Fruit fly (Drosophila melanogaster): ENCODE measurements around the gene CG9098.

Gene CG9098

dm6 chr2L:6047528-6048160 lies 35.5 kb upstream of the CG9098 start, which contains the start of gene IPIP (continued):
- TF ChIP-seq CG15479 (GFP tag; optimal IDR thresholded peaks at IDR 0.05): no peak
- TF ChIP-seq Elba2 (GFP tag; optimal IDR thresholded peaks at IDR 0.05): no peak
- TF ChIP-seq odd (GFP tag; optimal IDR thresholded peaks at IDR 0.05): peak; percentile 6
- TF ChIP-seq ERR (GFP tag; optimal IDR thresholded peaks at IDR 0.05): no peak
- no peak for TF ChIP-seq Lhr (GFP tag; optimal IDR thresholded peaks at IDR 0.05)
- no peak for TF ChIP-seq CG7745 (tag; optimal IDR thresholded peaks at IDR 0.05)
- TF ChIP-seq Taf1 (GFP tag; IDR thresholded peaks at IDR 0.05): no peak
- TF ChIP-seq pho (GFP tag; optimal IDR thresholded peaks at IDR 0.05): no peak
- TF ChIP-seq CG14965 (GFP tag; optimal IDR thresholded peaks at IDR 0.05; ENCODE audit: borderline replicate concordance): no peak
- no peak for TF ChIP-seq tin (GFP tag; optimal IDR thresholded peaks at IDR 0.05)
- no peak for TF ChIP-seq lov (optimal IDR thresholded peaks at IDR 0.05)
- peak; percentile 60; the same call in 1 of the 3 replicates for TF ChIP-seq lov (GFP tag; IDR thresholded peaks at IDR 0.05)
- TF ChIP-seq eyg (GFP tag; optimal IDR thresholded peaks at IDR 0.05): no peak
- no peak for TF ChIP-seq CG12236 (GFP tag; optimal IDR thresholded peaks at IDR 0.05)
- no peak for TF ChIP-seq CG18476 (GFP tag; optimal IDR thresholded peaks at IDR 0.05)
- peak; percentile 87 for TF ChIP-seq CG16813 (GFP tag; IDR thresholded peaks at IDR 0.05; ENCODE audit: partially characterized antibody)
- peak; percentile 9 for TF ChIP-seq zfh2 (GFP tag; optimal IDR thresholded peaks at IDR 0.05)
- no peak for TF ChIP-seq NK7.1 (GFP tag; optimal IDR thresholded peaks at IDR 0.05)
- no peak for TF ChIP-seq Gsc (GFP tag; IDR thresholded peaks at IDR 0.05)
- peak in 1 of 2 experiments; percentile 3 for TF ChIP-seq bsh (GFP tag; optimal IDR thresholded peaks at IDR 0.05)
- TF ChIP-seq CG7271 (tag; optimal IDR thresholded peaks at IDR 0.05): no peak
- TF ChIP-seq CG12769 (tag; optimal IDR thresholded peaks at IDR 0.05): peak; percentile 31
- TF ChIP-seq chn (GFP tag; optimal IDR thresholded peaks at IDR 0.05): peak; percentile 62
- no peak for TF ChIP-seq CG31441 (GFP tag; IDR thresholded peaks at IDR 0.05)
- TF ChIP-seq NFAT (GFP tag; IDR thresholded peaks at IDR 0.05): peak; percentile 82
- TF ChIP-seq CG10366 (GFP tag; IDR thresholded peaks at IDR 0.05): no peak
- TF ChIP-seq ssp (GFP tag; IDR thresholded peaks at IDR 0.05): no peak
- TF ChIP-seq Myb (GFP tag; optimal IDR thresholded peaks at IDR 0.05): no peak
- TF ChIP-seq CG9437 (GFP tag; optimal IDR thresholded peaks at IDR 0.05): peak; percentile 6
- TF ChIP-seq grn (GFP tag; optimal IDR thresholded peaks at IDR 0.05): no peak
- peak; percentile 22; the same call in 1 of the 3 replicates for TF ChIP-seq Mrtf (GFP tag; IDR thresholded peaks at IDR 0.05)
- TF ChIP-seq CG13894 (tag; optimal IDR thresholded peaks at IDR 0.05): no peak
- no peak for TF ChIP-seq crc (GFP tag; optimal IDR thresholded peaks at IDR 0.05)
- TF ChIP-seq CG9727 (GFP tag; optimal IDR thresholded peaks at IDR 0.05): peak; percentile 39
- TF ChIP-seq sr (GFP tag; IDR thresholded peaks at IDR 0.05): 0 out of 3 replicates have a peak, but pooled peaks have one; percentile 3
- TF ChIP-seq chinmo (GFP tag; IDR thresholded peaks at IDR 0.05; ENCODE audit: partially characterized antibody): peak; percentile 80; the same call in 1 of the 4 replicates
- TF ChIP-seq lmd (GFP tag; IDR thresholded peaks at IDR 0.05): peak; percentile 49; the same call in 1 of the 2 replicates
- no peak for TF ChIP-seq CG1792 (GFP tag; optimal IDR thresholded peaks at IDR 0.05)
- TF ChIP-seq en (GFP tag; optimal IDR thresholded peaks at IDR 0.05): no peak
- peak; percentile 36 for TF ChIP-seq trem (tag; optimal IDR thresholded peaks at IDR 0.05)
- peak; percentile 12 for TF ChIP-seq ewg (GFP tag; optimal IDR thresholded peaks at IDR 0.05)
- no peak for TF ChIP-seq kay (GFP tag; optimal IDR thresholded peaks at IDR 0.05)
- TF ChIP-seq ac (GFP tag; optimal IDR thresholded peaks at IDR 0.05): no peak
- TF ChIP-seq schlank (tag; optimal IDR thresholded peaks at IDR 0.05): no peak
- TF ChIP-seq CG14050 (GFP tag; IDR thresholded peaks at IDR 0.05): peak; percentile 17; the same call in 1 of the 3 replicates
- TF ChIP-seq so (GFP tag; IDR thresholded peaks at IDR 0.05): peak; percentile 44; the same call in 2 of the 3 replicates
- peak; percentile 58 for TF ChIP-seq chm (GFP tag; IDR thresholded peaks at IDR 0.05)
- no peak for TF ChIP-seq Hr51 (GFP tag; optimal IDR thresholded peaks at IDR 0.05)
- TF ChIP-seq CG12219 (GFP tag; optimal IDR thresholded peaks at IDR 0.05): no peak
- TF ChIP-seq Stat92E (GFP tag; optimal IDR thresholded peaks at IDR 0.05): no peak

Data from whole organism, embryonic.